Fruit fly (Drosophila melanogaster): ENCODE results near the gene CG7896.

The CG7896 gene

dm6 chr3R:30039494-30039893 lies 56.3 kb downstream of the CG7896 start, which contains the start of the genes janA, Sry-alpha and Sry-beta:
Gene janA (minus strand): TSS chr3R:30039533.
Gene Sry-alpha (plus strand): TSS chr3R:30039719.
Gene Sry-beta (plus strand): TSS chr3R:30039719.
- no peak for TF ChIP-seq noc (tag; optimal IDR thresholded peaks at IDR 0.05)
